Worm (Caenorhabditis elegans) whole organism, L4 larva: ENCODE data around the gene dhcr-7.

Source experiments
- ama-1 ChIP-seq: fragments of 150-350 bp; optimal IDR thresholded peaks from 2 replicates; lab custom pipeline; 2014; ENCODE audit warnings: inconsistent platforms, mixed read lengths
- skn-1 ChIP-seq: fragments of 150-350 bp; optimal IDR thresholded peaks from 2 replicates; lab custom pipeline; 2014; ENCODE audit warnings: missing biosample characterization, missing genetic modification characterization

ce11 chrV:20464778-20465177, 20.4 kb downstream of the dhcr-7 start:
- no peak for TF ChIP-seq ama-1 (lab: Kevin White, UChicago)
- TF ChIP-seq skn-1, result no peak
